Fruit fly (Drosophila melanogaster): ENCODE results near the gene sturkopf.

Gene sturkopf

DNA sequence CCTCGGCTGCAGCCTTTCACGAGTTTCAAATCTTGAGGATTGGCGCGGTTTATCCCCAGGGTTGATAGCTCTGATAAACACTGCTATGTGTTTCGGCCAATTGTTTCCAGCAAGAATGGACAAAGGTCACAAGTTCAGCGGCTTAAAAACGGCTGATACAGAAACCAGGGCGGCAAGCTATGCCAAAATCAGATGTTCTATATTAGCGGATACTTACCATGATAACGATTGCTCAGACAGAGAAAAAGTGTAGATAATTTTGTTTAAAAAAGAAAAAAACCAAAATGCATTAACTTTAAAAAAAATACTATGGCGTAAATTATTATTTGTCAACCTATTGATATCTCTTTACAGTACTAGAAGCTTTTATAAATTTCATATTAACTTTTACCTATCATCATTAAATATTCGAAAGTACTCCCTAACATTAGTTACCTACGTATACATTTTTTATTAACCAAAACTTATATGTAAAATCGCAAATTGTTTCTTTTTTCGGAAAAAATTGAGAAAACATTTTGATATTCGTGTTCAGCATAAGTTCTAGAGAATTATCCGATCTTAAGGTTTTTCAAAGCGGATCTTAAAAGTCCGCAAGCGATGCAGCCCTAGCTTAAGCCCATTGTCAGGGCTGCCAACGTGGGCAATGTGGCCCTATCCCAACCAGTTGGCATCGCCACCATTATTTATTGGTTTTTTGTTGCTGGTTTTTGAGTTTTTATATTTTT is at the start of gene sturkopf, which contains the start of gene Herc4:
Gene sturkopf, minus strand, starts transcription at position 339 of the 728 bp plus-strand sequence.
Gene Herc4, plus strand, starts transcription at position 658 of the 728 bp plus-strand sequence.
- TF ChIP-seq noc (tag; optimal IDR thresholded peaks at IDR 0.05) = peak; percentile 72

DNA sequence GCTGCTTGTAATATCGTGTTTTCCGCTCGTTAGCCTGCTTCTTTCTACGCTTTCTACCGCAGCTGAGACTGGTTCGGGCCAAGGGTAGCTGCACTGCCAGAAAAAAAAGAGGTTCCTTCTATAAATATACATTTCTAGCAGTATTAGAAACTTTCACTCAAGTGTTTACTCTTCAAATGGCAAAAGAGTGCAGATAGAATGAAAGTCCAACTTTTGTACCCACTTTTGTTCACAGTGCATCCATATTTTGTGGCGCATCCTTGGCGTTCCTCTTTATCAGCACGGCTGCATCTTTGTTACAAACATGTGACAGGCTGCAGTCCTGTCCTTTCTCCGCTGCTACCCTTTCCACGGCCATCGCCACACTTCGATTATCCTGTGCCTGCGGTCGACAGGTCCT is 45.2 kb upstream of the sturkopf start:
- no peak for TF ChIP-seq noc (tag; optimal IDR thresholded peaks at IDR 0.05)

DNA sequence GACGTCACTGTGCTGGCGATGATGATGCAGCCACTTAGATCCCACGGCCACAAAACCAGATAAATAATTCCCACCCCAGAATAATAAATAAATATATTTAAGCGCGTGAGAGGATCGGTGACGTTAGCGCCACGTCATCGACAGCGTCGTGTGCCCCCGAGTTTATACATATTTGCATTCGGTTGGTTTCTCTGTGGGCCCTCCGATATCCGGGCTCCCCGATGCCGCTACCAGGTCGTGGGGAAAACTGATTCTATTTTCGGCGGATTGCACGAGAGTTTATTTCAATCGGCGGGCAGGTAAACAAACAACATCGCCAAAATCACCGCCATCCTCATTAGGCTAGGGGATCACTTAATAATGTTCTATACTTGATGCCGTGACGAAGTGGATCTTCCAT is 41.0 kb upstream of the sturkopf start:
- no peak for TF ChIP-seq noc (tag; optimal IDR thresholded peaks at IDR 0.05)

DNA sequence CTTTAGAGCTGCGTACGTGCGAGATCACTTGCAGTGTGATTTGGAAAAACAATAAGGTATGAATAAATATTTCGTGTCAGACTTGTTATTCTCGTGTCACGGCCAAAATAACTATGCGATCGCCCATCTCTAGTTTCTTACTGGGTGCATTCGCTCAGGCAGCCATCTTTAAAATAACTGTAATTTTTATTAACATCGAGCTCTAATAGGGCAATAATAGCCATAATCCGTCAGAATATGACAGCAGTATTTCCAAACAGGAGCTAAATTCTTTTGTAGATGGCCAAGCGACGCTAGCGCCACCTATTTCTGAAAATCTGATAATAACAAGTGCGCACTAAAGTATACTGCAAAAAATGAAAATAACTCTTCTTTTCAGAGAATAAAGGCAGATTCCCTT is 38.9 kb upstream of the sturkopf start:
- no peak for TF ChIP-seq noc (tag; optimal IDR thresholded peaks at IDR 0.05)

DNA sequence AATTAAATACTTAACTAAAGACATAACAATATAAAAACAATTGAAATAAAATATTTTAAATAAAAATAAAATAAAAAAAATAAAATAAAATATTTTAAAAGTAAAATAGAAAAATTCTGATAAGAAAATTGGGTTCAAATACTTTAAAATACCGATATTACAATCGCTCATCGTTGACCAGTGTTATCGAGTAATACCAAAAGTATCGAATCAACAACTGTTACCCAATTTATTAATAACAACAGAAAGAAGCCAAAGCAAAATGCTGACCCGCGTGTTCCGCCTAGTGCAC is 37.7 kb upstream of the sturkopf start, which contains the start of gene CG9166:
Gene CG9166, plus strand, starts transcription at position 193 of the 292 bp plus-strand sequence.
- TF ChIP-seq noc (tag; optimal IDR thresholded peaks at IDR 0.05) = no peak

DNA sequence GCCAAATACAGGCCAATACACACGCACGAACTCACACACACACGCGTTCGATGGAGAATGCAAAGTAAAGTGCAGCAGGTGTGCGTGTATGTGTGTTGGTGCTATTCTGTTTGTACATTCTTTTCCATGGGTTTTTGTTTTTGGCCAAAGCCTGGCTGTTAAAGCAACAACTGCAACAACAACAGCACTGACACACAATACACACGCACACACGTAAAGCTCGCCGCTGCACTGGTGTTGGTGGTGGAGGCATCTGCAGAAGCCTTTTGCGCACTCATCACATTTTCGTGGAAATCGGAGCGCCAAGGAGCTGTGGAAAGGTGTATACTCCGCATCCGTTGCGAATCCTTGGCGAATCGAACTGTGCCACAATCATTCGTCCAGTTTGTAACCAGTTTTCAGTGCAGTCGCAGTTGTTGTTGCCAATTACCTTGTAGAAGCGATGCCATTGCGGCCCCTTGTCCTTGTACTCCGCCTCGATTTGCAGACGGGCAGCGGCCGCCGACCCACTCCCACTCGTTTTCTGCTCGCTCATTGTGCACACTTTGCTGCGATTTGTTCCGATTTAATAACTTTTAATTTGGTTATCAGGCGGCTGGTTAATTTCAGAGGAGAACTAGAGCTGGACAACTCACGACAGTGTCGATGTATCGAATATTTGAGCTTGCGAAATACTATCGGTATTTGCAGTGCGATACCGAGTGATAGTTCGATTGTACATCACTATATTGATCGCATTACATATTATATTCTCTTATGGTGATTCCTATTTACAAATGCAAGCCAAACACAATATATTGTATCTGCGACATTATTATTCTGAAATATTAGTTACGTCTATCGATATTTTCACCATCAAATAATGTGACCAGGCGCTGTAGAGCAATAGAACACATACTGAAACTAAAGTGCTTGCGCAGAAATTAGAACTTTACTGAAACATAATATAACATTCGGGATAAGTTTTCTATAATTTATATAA is 37.1 kb upstream of the sturkopf start:
- TF ChIP-seq noc (tag; optimal IDR thresholded peaks at IDR 0.05) = peak; percentile 21

DNA sequence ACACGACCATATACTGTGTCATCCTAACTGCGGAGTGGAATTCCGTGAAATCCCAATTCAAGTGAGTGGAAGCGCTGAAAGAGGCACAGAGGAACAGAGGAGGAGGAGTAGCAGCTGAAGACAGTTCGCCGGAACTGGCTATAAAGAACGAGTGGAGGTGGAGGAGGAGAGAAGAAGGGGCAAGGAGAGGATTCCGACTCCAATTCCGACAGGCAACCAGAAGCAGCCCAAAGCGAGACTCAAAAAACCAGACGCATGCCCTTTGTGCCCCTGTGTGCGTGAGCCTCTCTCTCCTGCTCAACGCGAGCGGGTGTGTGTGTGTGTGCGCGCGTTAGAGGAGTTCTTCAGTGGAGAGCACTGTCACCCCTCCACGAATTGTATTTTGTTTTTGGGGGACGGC is 36.2 kb upstream of the sturkopf start:
- TF ChIP-seq noc (tag; optimal IDR thresholded peaks at IDR 0.05) = no peak

DNA sequence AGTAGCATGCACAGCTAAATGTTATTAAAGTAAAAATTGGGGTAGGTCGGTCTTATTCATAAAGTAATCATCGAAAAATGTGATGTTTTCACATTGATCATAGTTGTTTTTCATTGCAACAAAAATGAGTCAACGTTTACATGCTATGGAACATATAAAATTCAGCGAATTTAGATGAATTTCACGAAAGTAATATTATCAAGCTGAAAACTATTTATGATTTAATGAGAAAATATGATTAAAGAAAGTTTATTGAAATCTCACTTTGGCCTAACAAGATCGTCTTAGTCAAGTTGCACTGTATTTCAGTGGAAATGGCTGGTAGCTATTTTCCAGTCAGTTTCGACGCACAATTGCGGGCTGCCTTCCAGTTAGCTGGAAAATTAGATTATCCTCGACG is 35.8 kb upstream of the sturkopf start:
- TF ChIP-seq noc (tag; optimal IDR thresholded peaks at IDR 0.05) = no peak

DNA sequence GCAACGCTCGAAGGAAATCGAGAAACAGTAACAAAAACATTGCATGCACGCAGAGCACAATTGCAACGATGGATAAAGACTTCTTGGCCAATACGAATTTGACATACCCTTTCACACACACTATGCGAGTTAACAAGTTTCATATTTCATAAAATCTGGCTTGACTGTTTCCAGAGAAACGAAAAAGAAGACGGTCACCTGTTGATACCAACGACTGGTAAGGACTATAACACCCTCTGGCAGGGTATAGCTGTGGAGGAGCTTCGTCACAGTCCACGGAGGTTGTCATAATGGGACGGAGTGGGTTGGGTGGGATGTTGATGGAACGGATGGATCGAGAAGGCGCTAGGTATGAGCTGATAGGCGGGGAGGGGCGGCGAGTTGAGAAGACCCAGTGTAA is 35.1 kb upstream of the sturkopf start:
- TF ChIP-seq noc (tag; optimal IDR thresholded peaks at IDR 0.05) = no peak

DNA sequence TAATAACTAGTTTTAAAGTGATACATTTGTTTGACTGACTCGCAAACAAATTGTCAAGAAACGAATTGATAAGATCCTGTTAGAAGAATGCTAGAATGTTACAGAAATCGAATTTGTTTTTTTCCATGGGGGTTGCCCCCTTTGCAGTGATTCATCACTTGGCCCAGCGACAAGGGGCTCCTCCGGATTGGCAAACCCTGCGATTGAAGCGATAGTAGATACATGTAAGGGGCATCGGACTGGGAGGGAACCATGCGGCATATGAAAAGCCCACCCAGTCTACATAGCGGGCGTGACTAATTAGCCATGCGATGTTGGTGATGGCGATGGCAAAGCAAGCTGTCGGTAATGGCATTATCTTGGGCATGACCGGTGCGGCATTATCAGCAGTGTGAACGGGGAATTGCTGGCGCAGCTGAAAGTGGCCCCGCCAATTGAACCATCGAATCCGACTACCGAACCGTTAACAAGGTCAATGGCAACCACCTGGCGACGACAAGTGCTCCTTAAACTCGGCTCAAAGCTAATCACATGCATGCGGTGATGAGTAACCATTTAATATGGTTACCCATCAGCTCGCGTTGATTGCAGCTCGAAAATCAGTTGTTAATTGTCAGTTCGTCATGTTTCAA is 33.9 kb upstream of the sturkopf start:
- TF ChIP-seq noc (tag; optimal IDR thresholded peaks at IDR 0.05) = no peak

DNA sequence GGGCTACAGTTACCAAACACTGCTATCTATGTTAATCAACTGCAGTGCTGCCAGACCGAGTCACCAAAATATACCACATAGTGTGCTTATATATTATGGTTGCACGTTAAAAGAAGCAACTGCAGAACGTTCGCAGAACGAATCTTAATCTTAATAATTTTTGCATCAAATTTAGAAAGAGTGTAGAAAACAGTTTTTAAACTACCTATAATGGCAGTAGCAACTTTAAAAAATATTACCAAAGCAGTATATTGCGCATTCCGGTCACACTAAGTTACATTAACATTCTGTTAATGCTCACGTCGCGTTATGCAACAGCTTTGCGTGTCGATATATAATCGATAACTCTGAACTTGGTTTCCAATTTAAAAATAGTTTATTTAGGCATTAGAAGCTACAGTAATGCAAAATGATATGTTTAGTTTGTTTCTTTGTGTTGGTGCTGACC is 29.0 kb upstream of the sturkopf start, which contains the start of gene indra:
Gene indra, minus strand, starts transcription at position 271 of the 448 bp plus-strand sequence.
- peak; percentile 64 for TF ChIP-seq noc (tag; optimal IDR thresholded peaks at IDR 0.05)

DNA sequence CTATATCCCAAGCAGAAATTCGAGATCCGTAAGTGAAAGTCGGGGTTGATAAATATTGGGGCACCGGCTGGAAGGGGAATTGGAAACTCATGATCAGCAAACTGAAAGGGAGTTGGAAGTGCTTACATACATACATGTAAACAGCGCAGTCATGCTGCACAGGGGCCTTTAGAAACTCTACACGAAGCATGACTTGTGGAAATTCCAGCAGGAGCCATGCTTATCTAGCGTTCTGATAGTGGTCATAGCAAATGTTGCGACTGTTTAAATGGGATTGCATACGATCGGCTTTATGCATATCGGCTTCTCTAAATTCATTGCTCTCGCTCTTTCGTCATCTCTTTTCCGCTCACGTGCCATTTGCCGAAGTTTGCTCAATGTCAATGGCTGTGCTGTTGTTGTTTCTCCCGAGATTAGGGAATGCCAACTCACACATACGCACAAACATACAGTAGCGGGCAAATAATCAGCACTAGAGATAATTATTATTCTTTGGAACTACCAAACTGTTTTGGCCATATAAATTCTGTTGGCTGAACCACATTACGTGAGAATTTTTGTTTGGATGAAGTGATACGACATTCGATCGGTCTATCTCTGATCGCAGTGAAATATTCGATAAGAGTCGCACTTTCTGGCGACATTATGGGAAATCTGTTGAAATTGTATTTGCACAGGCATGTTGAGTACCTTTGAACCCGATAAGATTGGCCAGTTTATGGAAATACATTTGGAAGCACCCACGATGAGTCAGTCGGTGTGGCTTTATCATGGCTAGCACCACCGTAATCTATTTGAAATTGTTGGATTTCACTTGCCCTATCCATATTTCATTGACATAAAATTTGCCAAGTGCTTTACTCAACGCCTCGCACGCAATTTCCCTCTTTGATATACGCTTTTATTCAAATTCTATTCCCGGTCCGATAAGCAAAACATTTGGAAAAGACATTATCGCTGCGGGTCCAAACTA is 23.1 kb upstream of the sturkopf start:
- TF ChIP-seq noc (tag; optimal IDR thresholded peaks at IDR 0.05) = peak; percentile 84

DNA sequence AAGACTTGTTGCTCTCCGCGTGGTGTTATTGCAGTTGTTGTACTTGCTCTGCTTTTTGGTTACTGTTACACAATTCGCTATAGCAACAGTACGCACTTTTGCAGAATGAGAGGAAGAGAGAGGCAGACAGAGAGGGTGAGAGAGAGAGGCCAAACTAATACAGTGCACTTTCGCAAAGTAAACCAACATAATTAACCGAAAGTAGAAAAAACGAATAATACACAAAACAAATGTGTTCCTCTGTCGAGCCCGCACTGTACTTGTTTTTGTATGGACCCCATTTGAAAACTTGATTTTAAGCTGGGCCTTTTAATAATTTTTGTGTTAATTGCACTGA is 22.2 kb upstream of the sturkopf start:
- TF ChIP-seq noc (tag; optimal IDR thresholded peaks at IDR 0.05) = peak; percentile 45

DNA sequence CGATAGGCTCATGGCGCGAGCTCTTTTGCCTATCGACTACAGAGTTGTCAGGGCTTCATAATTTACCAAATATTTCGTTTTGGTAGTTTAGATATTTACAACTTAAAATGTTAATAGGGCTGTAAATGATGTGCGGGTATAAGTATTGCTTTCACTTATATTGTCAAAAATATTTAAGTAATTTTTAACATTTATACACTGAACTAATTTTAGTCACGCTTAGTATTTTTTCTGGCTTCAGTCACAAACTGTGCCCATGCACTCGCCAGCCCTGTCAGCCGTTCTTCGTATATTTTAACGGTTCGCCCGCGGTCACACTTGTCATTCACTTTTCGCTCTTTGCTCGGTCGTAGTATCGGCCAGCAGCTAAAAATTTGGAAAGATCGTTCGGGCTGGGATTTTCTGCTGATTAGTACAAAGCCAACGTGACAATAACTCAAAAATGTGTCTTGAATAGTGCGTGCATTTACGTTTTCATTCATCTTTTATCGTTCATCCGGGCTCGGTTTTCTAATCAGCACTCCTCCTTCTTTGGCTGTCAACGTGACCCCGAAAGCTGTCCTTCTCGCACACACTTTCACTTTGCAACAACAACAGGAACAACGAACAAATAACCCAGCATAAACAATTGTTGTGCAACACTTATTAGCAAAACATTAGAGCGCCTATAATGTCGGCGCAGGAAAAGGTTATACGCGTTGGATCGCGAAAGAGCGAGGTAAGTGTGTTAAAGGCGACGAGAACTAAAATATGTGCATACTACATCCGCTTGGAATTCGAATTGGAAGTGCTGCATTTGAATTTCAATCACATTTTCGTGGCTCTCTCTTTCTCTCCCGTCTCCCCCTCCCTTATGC is 21.6 kb upstream of the sturkopf start, which contains the start of the genes Hmbs and CG2211:
Gene Hmbs, plus strand, starts transcription at position 319 of the 857 bp plus-strand sequence.
Gene CG2211, minus strand, starts transcription at position 789 of the 857 bp plus-strand sequence.
- TF ChIP-seq noc (tag; optimal IDR thresholded peaks at IDR 0.05) = peak; percentile 82

Measured in whole organism, larva.